Worm (Caenorhabditis elegans) whole organism, L1 larva: ENCODE measurements around the gene fbxa-210.

Source experiments
- ama-1 ChIP-seq: fragments of 150-350 bp; optimal IDR thresholded peaks from 2 replicates; lab custom pipeline; 2014
- ceh-63 ChIP-seq: fragments of 200-800 bp; sonication (Bioruptor generic); optimal IDR thresholded peaks from 2 replicates; lab custom pipeline; 2018; ENCODE audit warnings: mild to moderate bottlenecking, missing genetic modification characterization, missing compliant biosample characterization
- ces-1 ChIP-seq: fragments of 150-350 bp; optimal IDR thresholded peaks from 2 replicates; lab custom pipeline; 2014; ENCODE audit warnings: missing biosample characterization, missing genetic modification reagents, missing genetic modification characterization
- hlh-4 ChIP-seq: sonication (generic microtip); optimal IDR thresholded peaks from 2 replicates; lab custom pipeline; 2016; ENCODE audit warnings: mild to moderate bottlenecking, missing genetic modification characterization, missing compliant biosample characterization
- jun-1 ChIP-seq: fragments of 150-350 bp; optimal IDR thresholded peaks from 2 replicates; lab custom pipeline; 2014; ENCODE audit warnings: missing biosample characterization, missing genetic modification reagents, missing genetic modification characterization
- mdl-1 ChIP-seq, 2 experiments: fragments of 150-350 bp; optimal IDR thresholded peaks; 2 replicates each; lab custom pipeline; 2014 to 2017; ENCODE audit warnings: missing biosample characterization in 2 of 2, missing genetic modification characterization in 2 of 2, inconsistent platforms in 1 of 2
- mep-1 ChIP-seq: fragments of 150-350 bp; optimal IDR thresholded peaks from 2 replicates; lab custom pipeline; 2014; ENCODE audit warnings: missing biosample characterization, missing genetic modification characterization
- nhr-11 ChIP-seq: fragments of 150-350 bp; optimal IDR thresholded peaks from 2 replicates; lab custom pipeline; 2014; ENCODE audit warnings: missing biosample characterization, missing genetic modification characterization
- nhr-237 ChIP-seq: fragments of 150-350 bp; optimal IDR thresholded peaks from 2 replicates; lab custom pipeline; 2014; ENCODE audit warnings: missing biosample characterization, missing genetic modification characterization
- pqm-1 ChIP-seq: sonication (generic microtip); optimal IDR thresholded peaks from 3 replicates; lab custom pipeline; 2017; ENCODE audit warnings: missing biosample characterization, missing genetic modification characterization
- snpc-4 ChIP-seq: fragments of 150-350 bp; optimal IDR thresholded peaks from 2 replicates; lab custom pipeline; 2014; ENCODE audit warnings: missing biosample characterization, missing genetic modification characterization
- ztf-11 ChIP-seq, 2 experiments: sonication (generic microtip); optimal IDR thresholded peaks; 2 replicates each; lab custom pipeline; 2016 to 2017; ENCODE audit warnings: missing genetic modification characterization in 2 of 2, missing biosample characterization in 1 of 2, missing compliant biosample characterization in 1 of 2

ce11 chrV:18134378-18134777 is 9.2 kb downstream of the fbxa-210 start, which contains the start of gene Y37H2A.7:
- no peak for TF ChIP-seq ztf-11 (tag; optimal IDR thresholded peaks at IDR 0.05; lab: Kevin White, UChicago)
- no peak for TF ChIP-seq ama-1 (lab: Kevin White, UChicago)
- TF ChIP-seq nhr-11 (tag; lab: Kevin White, UChicago) = no peak
- no peak for TF ChIP-seq mep-1
- no peak for TF ChIP-seq mdl-1 (tag; optimal IDR thresholded peaks at IDR 0.05; lab: Kevin White, UChicago)
- TF ChIP-seq nhr-237 (tag; lab: Kevin White, UChicago) = no peak
- TF ChIP-seq pqm-1 = no peak
- TF ChIP-seq hlh-4 (tag; lab: Kevin White, UChicago) = no peak
- no peak for TF ChIP-seq ces-1 (GFP tag; lab: Kevin White, UChicago)
- no peak for TF ChIP-seq jun-1 (tag; lab: Kevin White, UChicago)
- TF ChIP-seq snpc-4 (tag; lab: Kevin White, UChicago) = no peak
- no peak for TF ChIP-seq ceh-63 (GFP tag; lab: Kevin White, UChicago)
